Worm (Caenorhabditis elegans) whole organism, L4 larva: ENCODE results near the gene C04E12.4.

Source experiments
- ZK546.5 ChIP-seq, 2 experiments: sonication (generic microtip); optimal IDR thresholded peaks; 2 replicates each; lab custom pipeline; 2017; ENCODE audit warnings: missing biosample characterization in 2 of 2, missing genetic modification characterization in 2 of 2
- aly-2 ChIP-seq: sonication (generic microtip); optimal IDR thresholded peaks from 2 replicates; lab custom pipeline; 2018; ENCODE audit warnings: missing biosample characterization, missing genetic modification characterization
- egl-27 ChIP-seq: sonication (generic microtip); optimal IDR thresholded peaks from 3 replicates; lab custom pipeline; 2017; ENCODE audit warnings: missing biosample characterization, missing genetic modification reagents, missing genetic modification characterization
- hlh-30 ChIP-seq: sonication (generic microtip); optimal IDR thresholded peaks from 2 replicates; lab custom pipeline; 2017; ENCODE audit warnings: antibody characterized with exemption, mild to moderate bottlenecking, missing genetic modification characterization, missing compliant biosample characterization; ENCODE audit not compliant: insufficient read depth
- lin-13 ChIP-seq: fragments of 150-350 bp; optimal IDR thresholded peaks from 2 replicates; lab custom pipeline; 2014; ENCODE audit warnings: missing biosample characterization, missing genetic modification reagents, missing genetic modification characterization
- lsy-2 ChIP-seq, 2 experiments: fragments of 150-350 bp in 1 of 2; sonication (generic microtip) in 1 of 2; optimal IDR thresholded peaks; 2 replicates each; lab custom pipeline; 2014 to 2017; ENCODE audit warnings: missing biosample characterization in 2 of 2, missing genetic modification characterization in 2 of 2
- mxl-2 ChIP-seq: fragments of 200-800 bp; sonication (Bioruptor generic); conservative IDR thresholded peaks from 2 replicates; pipeline ENCODE4 v1.3.6; 2022; ENCODE audit warnings: missing genetic modification reagents, missing genetic modification characterization, missing compliant biosample characterization
- nhr-25 ChIP-seq: sonication (generic microtip); optimal IDR thresholded peaks from 2 replicates; lab custom pipeline; 2017; ENCODE audit warnings: missing genetic modification characterization, mild to moderate bottlenecking, missing compliant biosample characterization, antibody characterized with exemption, moderate library complexity, borderline replicate concordance; ENCODE audit not compliant: insufficient read depth
- nhr-28 ChIP-seq: fragments of 150-350 bp; optimal IDR thresholded peaks from 2 replicates; lab custom pipeline; 2014; ENCODE audit warnings: missing biosample characterization, missing genetic modification characterization
- pqm-1 ChIP-seq: sonication (generic microtip); optimal IDR thresholded peaks from 2 replicates; lab custom pipeline; 2017; ENCODE audit warnings: missing biosample characterization, missing genetic modification characterization
- unc-62 ChIP-seq, 3 experiments: fragments of 150-350 bp in 1 of 3; sonication (generic microtip); optimal IDR thresholded peaks in 2 of 3; peaks in 1 of 3; 1 replicate in 1 of 3; 2 replicates in 2 of 3; lab custom pipeline; 2014 to 2017; ENCODE audit warnings: missing biosample characterization in 3 of 3, missing genetic modification characterization in 3 of 3, missing genetic modification reagents in 3 of 3, missing genotype in 1 of 3
- vab-7 ChIP-seq: fragments of 200-800 bp; sonication (Bioruptor generic); IDR thresholded peaks from 2 replicates; pipeline ENCODE4 v1.3.6; 2022; ENCODE audit warnings: missing genetic modification reagents, missing genetic modification characterization, missing compliant biosample characterization
- zfp-3 ChIP-seq: fragments of 200-800 bp; sonication (Bioruptor generic); conservative IDR thresholded peaks from 2 replicates; pipeline ENCODE4 v1.3.6; 2022; ENCODE audit warnings: missing genetic modification reagents, missing genetic modification characterization, missing compliant biosample characterization

- TF ChIP-seq ZK546.5 (tag; optimal IDR thresholded peaks at IDR 0.05; lab: Kevin White, UChicago) (no peak), aly-2 (tag; lab: Kevin White, UChicago) (no peak), unc-62 (GFP tag; optimal IDR thresholded peaks at IDR 0.05 in 1 of 2; lab: Kevin White, UChicago) (no peak), unc-62 (tag; optimal IDR thresholded peaks at IDR 0.05; lab: Kevin White, UChicago) (no peak), hlh-30 (tag; lab: Kevin White, UChicago) (no peak), lin-13 (no peak), vab-7 (GFP tag; lab: Robert Waterston, UW) (no peak), zfp-3 (GFP tag; lab: Robert Waterston, UW) (no peak), nhr-28 (tag; lab: Kevin White, UChicago) (no peak), egl-27 (tag; lab: Kevin White, UChicago) (no peak), nhr-25 (tag; lab: Kevin White, UChicago) (no peak), lsy-2 (tag; optimal IDR thresholded peaks at IDR 0.05; lab: Kevin White, UChicago) (no peak), mxl-2 (GFP tag; lab: Robert Waterston, UW) (no peak), pqm-1 (tag; lab: Kevin White, UChicago) (no peak)
These were observed 29.2 kb upstream of the C04E12.4 start, which contains the start of gene C17B7.5 for ce11 chrV:3333334-3333733.
